Fruit fly (Drosophila melanogaster) Kc167 (cell line): Measurements from ENCODE around the gene CG7236.

Experiments used
- h ChIP-seq: fragments of >200 bp; optimal IDR thresholded peaks from 3 replicates; lab custom pipeline; 2018; ENCODE audit warnings: missing external identifiers
- psq ChIP-seq: fragments of >200 bp; optimal IDR thresholded peaks from 2 replicates; lab custom pipeline; 2017; ENCODE audit warnings: missing external identifiers

DNA sequence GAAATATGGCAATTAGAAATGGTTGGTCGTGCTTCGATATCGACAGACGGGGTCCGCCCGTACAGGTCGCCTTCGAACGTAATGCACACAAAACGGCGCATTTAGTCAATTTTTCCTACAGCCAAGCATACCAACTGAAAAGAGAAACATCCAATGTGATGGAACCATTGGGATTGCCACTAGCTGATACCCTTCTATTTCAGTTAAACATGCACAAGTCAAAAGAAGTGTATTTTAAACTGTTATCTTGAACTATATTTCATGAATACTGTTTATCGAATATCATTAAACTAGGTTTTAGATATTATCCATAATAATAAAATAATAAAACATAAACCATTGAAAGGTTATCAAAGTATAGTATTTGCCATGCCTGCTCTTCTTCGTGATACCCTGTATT, 19.9 kb downstream of the CG7236 start:
- no peak for TF ChIP-seq h (lab: Kevin White, UChicago)
- no peak for TF ChIP-seq psq (lab: Kevin White, UChicago)
